Worm (Caenorhabditis elegans): Measurements from ENCODE around the gene str-81.

DNA sequence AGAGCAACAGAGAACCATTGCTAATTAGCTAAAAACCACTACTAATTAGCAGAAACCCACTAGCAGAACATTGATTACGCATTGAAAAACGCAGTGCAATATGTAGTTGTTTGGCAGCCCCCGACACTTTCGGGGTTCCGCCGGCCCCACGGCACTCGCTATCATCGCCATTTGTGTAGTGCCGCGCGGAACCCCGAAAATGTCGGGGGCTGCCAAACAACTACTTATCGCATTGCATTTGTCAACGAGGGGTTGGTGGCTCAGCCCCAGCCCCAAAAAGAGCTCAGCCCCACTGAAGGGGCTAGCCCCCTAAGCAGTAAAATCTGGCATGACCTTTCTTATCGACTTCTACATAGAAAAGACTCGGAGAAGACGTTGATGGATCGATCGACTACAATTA is 8.5 kb upstream of the str-81 start:
- TF ChIP-seq W03F9.2 (tag; optimal IDR thresholded peaks at IDR 0.05): no peak
- TF ChIP-seq dao-5 (tag; optimal IDR thresholded peaks at IDR 0.05): no peak
- TF ChIP-seq him-1 (tag; optimal IDR thresholded peaks at IDR 0.05): no peak

Measured in whole organism, L4/young adult.